Fruit fly (Drosophila melanogaster) whole organism: Measurements from ENCODE around the gene zfh2.

ENCODE experiments used
- CG8478 ChIP-seq: fragments of >200 bp; optimal IDR thresholded peaks from 2 replicates; lab custom pipeline; 2018; ENCODE audit warnings: inconsistent platforms
- Dll ChIP-seq: fragments of >200 bp; optimal IDR thresholded peaks from 2 replicates; lab custom pipeline; 2017
- EcR ChIP-seq, 2 experiments: fragments of >200 bp; optimal IDR thresholded peaks; 2 replicates each; lab custom pipeline; 2017; ENCODE audit warnings: missing biosample characterization in 2 of 2, missing genetic modification characterization in 2 of 2, missing genetic modification reagents in 2 of 2
- pan ChIP-seq: fragments of >200 bp; optimal IDR thresholded peaks from 2 replicates; lab custom pipeline; 2017
- psq ChIP-seq: fragments of >200 bp; optimal IDR thresholded peaks from 2 replicates; lab custom pipeline; 2017
- usp ChIP-seq: fragments of >200 bp; optimal IDR thresholded peaks from 2 replicates; lab custom pipeline; 2017; ENCODE audit warnings: missing biosample characterization, missing genetic modification characterization, mixed read lengths

zfh2 gene

DNA sequence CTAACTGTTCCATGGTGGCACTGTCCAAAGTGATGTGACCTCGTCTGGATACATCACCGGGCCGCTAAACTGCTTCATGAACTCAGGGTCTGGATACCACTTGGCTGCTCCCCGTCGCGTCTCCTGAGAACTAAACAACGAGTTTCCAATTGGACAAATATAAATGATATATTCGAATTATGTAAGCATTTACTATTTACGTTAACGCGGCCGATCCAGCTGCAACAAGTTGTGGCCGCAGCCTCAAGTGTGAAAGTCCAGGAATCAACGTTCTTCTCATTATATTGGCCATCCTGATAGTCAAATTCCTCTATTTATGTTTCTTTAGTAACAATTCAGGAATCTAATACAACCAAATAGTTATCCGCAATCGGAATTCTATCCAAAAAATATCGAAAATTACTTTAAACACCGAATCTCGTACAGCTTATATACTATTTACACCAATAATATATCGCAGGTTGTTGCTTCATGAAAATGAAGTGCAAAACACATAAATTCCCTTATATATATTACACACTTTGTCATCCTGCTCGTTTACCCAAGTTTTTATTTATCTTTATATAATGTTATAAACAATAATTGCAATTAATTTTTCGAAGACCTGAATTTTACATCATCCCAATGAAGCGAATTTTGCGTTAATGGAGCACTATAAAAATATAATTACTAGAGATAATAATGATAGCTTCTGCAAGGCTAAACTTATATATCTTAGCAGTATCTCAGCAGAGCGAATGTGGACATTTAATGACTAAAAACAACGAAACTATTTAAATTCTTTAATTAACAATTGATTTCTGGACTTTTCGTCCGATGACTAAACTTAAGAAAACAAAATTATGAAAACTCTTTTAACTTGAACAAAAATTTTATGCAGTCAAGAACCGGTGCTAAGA lies 69.0 kb downstream of the zfh2 start:
- no peak for TF ChIP-seq psq (lab: Kevin White, UChicago)
- no peak for TF ChIP-seq usp
- TF ChIP-seq pan (lab: Kevin White, UChicago) = no peak
- TF ChIP-seq EcR (GFP tag; optimal IDR thresholded peaks at IDR 0.05; lab: Kevin White, UChicago) = no peak
- no peak for TF ChIP-seq Dll (lab: Kevin White, UChicago)
- no peak for TF ChIP-seq CG8478 (lab: Kevin White, UChicago)

DNA sequence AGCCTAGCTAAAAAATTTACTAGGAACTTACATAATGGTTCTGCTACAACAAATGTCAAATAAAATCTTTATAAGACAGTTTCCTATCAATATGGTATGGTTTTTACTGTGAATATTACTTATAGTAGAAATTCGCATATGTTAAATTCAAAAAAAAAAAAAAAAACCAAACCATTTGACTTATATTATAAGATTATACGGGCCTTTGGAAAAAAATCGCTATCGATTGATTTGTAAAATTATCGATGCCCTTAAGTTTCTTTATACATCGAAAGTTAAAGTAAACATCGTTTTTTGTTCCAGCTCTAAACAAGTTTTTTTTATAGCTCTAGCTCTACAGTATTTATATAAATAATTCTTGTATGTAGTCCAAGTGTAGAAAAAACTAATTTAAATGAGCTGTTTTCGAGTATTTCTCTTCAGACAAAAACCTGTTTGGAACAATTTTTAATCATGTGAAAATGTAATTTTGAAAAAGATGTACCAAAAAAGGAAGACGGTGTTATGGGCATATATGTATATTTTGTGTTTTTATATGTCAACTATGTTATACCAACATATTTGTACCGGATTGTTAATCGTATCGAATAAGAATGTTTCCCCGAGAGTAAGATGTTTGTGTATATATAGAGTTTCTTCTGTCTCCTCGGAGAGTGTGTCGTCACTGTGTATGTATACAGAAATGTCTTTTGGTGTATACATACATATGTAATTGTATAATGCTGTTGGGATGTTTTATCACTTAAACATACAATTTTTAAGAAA lies 70.1 kb downstream of the zfh2 start, which contains the start of the genes ND-49 and Ephrin:
ND-49 (minus strand) TSS at position 51 of the 765 bp plus-strand sequence.
Ephrin (plus strand) TSS at position 252 of the 765 bp plus-strand sequence.
- TF ChIP-seq usp = no peak
- no peak for TF ChIP-seq pan (lab: Kevin White, UChicago)
- no peak for TF ChIP-seq psq (lab: Kevin White, UChicago)
- no peak for TF ChIP-seq CG8478 (lab: Kevin White, UChicago)
- TF ChIP-seq EcR (GFP tag; optimal IDR thresholded peaks at IDR 0.05; lab: Kevin White, UChicago) = no peak
- no peak for TF ChIP-seq Dll (lab: Kevin White, UChicago)

DNA sequence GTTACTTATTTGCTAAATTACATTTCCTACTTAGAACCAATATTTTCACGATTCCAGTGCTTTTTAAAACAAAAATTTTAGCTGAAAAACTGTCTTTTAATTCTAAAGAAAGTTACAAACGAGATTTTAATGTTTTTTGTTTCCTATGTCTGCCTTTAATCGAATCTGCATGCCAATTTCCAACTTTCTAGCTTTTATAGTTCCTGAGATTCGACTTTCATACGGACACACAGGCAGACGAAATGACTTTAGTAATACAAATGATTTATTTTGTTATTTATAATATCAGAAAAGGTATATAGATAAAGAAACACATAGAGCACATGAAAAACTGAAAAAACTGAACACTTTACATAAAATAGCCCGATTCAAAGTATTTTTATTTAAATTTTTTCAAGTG lies 74.8 kb downstream of the zfh2 start:
- TF ChIP-seq pan (lab: Kevin White, UChicago) = no peak
- no peak for TF ChIP-seq Dll (lab: Kevin White, UChicago)
- no peak for TF ChIP-seq CG8478 (lab: Kevin White, UChicago)

DNA sequence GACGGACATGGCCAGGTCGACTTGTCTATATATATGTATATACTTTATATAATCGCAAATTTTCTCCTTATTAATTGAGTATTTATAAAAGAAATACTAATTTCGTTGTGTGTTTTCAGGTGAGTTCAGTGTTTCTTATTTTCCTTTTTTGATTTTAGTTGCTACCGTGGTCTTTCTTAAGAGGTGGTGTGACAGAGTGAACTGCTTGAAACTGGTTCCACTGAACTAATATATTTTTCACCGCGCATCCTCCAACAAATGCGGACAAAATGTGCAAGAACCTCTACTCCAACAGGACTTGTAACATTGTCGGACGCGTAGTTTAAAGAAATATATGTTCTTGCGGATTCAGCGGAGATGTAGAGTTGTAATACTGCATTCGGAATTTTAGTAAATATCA lies 81.2 kb downstream of the zfh2 start, which contains the start of gene CG1909:
CG1909 (plus strand) TSS at position 273 of the 400 bp plus-strand sequence.
- TF ChIP-seq CG8478 (lab: Kevin White, UChicago) (no peak), usp (no peak), psq (lab: Kevin White, UChicago) (no peak), pan (lab: Kevin White, UChicago) (no peak), Dll (lab: Kevin White, UChicago) (no peak), EcR (GFP tag; optimal IDR thresholded peaks at IDR 0.05; lab: Kevin White, UChicago) (no peak)

DNA sequence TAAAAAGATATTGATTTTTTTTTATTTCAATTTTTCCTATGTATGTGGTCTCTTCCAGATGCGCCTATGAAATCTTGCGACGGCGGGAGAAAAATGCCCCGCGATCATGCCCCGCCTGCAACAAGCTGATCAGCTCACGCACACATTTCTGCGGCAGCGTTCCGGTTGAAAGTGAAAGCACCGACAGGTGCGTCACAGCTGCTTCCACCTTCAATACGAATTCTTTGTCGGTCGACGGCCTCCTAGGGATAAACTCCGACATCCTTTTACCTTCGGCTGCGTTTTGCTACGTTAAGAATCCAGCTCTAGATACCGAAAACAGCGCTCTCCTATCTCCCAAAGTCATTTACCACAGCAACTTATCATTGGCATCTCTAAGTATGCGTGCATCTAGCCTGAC lies 86.9 kb downstream of the zfh2 start:
- TF ChIP-seq usp (no peak), psq (lab: Kevin White, UChicago) (no peak)
